Fruit fly (Drosophila melanogaster) whole organism, embryonic: ENCODE measurements around the gene CG17177.

Experiments
- B-H1 ChIP-seq: fragments of 200-800 bp; sonication (Bioruptor generic); IDR thresholded peaks from 3 replicates; pipeline ENCODE4 v1.3.6; 2022; ENCODE audit warnings: missing biosample characterization, missing genetic modification characterization
- BtbVII ChIP-seq: fragments of 200-800 bp; sonication (Bioruptor generic); optimal IDR thresholded peaks from 3 replicates; lab custom pipeline; 2017; ENCODE audit warnings: missing biosample characterization, mild to moderate bottlenecking, missing genetic modification characterization
- CG10979 ChIP-seq: fragments of 200-800 bp; sonication (Bioruptor generic); optimal IDR thresholded peaks from 2 replicates; lab custom pipeline; 2018; ENCODE audit warnings: missing biosample characterization, mild to moderate bottlenecking, missing genetic modification characterization, moderate library complexity
- CG12299 ChIP-seq: fragments of 200-800 bp; sonication (Bioruptor generic); optimal IDR thresholded peaks from 2 replicates; lab custom pipeline; 2018; ENCODE audit warnings: missing biosample characterization, mild to moderate bottlenecking, missing genetic modification characterization
- CG12769 ChIP-seq: fragments of 200-800 bp; sonication (Bioruptor generic); optimal IDR thresholded peaks from 2 replicates; lab custom pipeline; 2019; ENCODE audit warnings: missing biosample characterization, mild to moderate bottlenecking, missing genetic modification characterization, moderate library complexity
- CG13287 ChIP-seq: fragments of 200-800 bp; sonication (Bioruptor generic); IDR thresholded peaks from 2 replicates; pipeline ENCODE4 v1.3.6; 2022; ENCODE audit warnings: missing biosample characterization, missing genetic modification characterization; ENCODE audit not compliant: partially characterized antibody
- CG13424 ChIP-seq: fragments of 200-800 bp; sonication (Bioruptor generic); optimal IDR thresholded peaks from 2 replicates; lab custom pipeline; 2019; ENCODE audit warnings: missing biosample characterization, mild to moderate bottlenecking, missing genetic modification characterization, moderate library complexity
- CG17568 ChIP-seq: fragments of 200-800 bp; sonication (Bioruptor generic); optimal IDR thresholded peaks from 2 replicates; lab custom pipeline; 2018; ENCODE audit warnings: missing biosample characterization, mild to moderate bottlenecking, missing genetic modification characterization, moderate library complexity
- CG17802 ChIP-seq: fragments of 200-800 bp; sonication (Bioruptor generic); optimal IDR thresholded peaks from 2 replicates; lab custom pipeline; 2018; ENCODE audit warnings: missing biosample characterization, mild to moderate bottlenecking, missing genetic modification characterization, moderate library complexity
- CG1792 ChIP-seq: fragments of 200-800 bp; sonication (Bioruptor generic); optimal IDR thresholded peaks from 2 replicates; lab custom pipeline; 2016; ENCODE audit warnings: missing biosample characterization, missing genetic modification characterization
- CG18011 ChIP-seq: fragments of 200-800 bp; sonication (Bioruptor generic); optimal IDR thresholded peaks from 2 replicates; lab custom pipeline; 2017; ENCODE audit warnings: missing biosample characterization, missing genetic modification characterization, mild to moderate bottlenecking, moderate library complexity, missing genotype
- CG18476 ChIP-seq: fragments of 200-800 bp; sonication (Bioruptor generic); optimal IDR thresholded peaks from 2 replicates; lab custom pipeline; 2016; ENCODE audit warnings: missing biosample characterization, mild to moderate bottlenecking, missing genetic modification characterization
- CG2116 ChIP-seq: fragments of 200-800 bp; sonication (Bioruptor generic); optimal IDR thresholded peaks from 3 replicates; lab custom pipeline; 2018; ENCODE audit warnings: missing biosample characterization, mild to moderate bottlenecking, missing genetic modification characterization
- CG2875 ChIP-seq: fragments of 200-800 bp; sonication (Bioruptor generic); optimal IDR thresholded peaks from 2 replicates; lab custom pipeline; 2017; ENCODE audit warnings: missing biosample characterization, mild to moderate bottlenecking, missing genetic modification characterization, missing genetic modification reagents
- CG2889 ChIP-seq: fragments of 200-800 bp; sonication (Bioruptor generic); IDR thresholded peaks from 3 replicates; pipeline ENCODE4 v1.3.6; 2022; ENCODE audit warnings: missing biosample characterization, missing genetic modification characterization
- CG31224 ChIP-seq: fragments of 200-800 bp; sonication (Bioruptor generic); IDR thresholded peaks from 2 replicates; pipeline ENCODE4 v1.3.6; 2022; ENCODE audit warnings: missing biosample characterization, missing genetic modification characterization
- CG31441 ChIP-seq: fragments of 200-800 bp; sonication (Bioruptor generic); IDR thresholded peaks from 2 replicates; pipeline ENCODE4 v1.3.6; 2022; ENCODE audit warnings: missing biosample characterization, missing genetic modification characterization
- CG43689 ChIP-seq: fragments of 200-800 bp; sonication (Bioruptor generic); IDR thresholded peaks from 2 replicates; pipeline ENCODE4 v1.3.6; 2022; ENCODE audit warnings: missing biosample characterization, missing genetic modification characterization
- CG6683 ChIP-seq: fragments of 200-800 bp; sonication (Bioruptor generic); optimal IDR thresholded peaks from 2 replicates; lab custom pipeline; 2017; ENCODE audit warnings: missing biosample characterization, mild to moderate bottlenecking, missing genetic modification characterization, missing genetic modification reagents
- CG6854 ChIP-seq: fragments of 200-800 bp; sonication (Bioruptor generic); optimal IDR thresholded peaks from 3 replicates; lab custom pipeline; 2017; ENCODE audit warnings: missing biosample characterization, mild to moderate bottlenecking, missing genetic modification characterization
- CG7786 ChIP-seq: fragments of 200-800 bp; sonication (Bioruptor generic); optimal IDR thresholded peaks from 2 replicates; lab custom pipeline; 2016; ENCODE audit warnings: missing biosample characterization, missing genetic modification characterization
- CTCF ChIP-seq: fragments of 200-800 bp; sonication (Bioruptor generic); optimal IDR thresholded peaks from 2 replicates; lab custom pipeline; 2017; ENCODE audit warnings: missing biosample characterization, mild to moderate bottlenecking, missing genetic modification characterization, moderate library complexity
- E2f1 ChIP-seq: fragments of 200-800 bp; sonication (Bioruptor generic); IDR thresholded peaks from 2 replicates; pipeline ENCODE4 v1.3.6; 2022; ENCODE audit warnings: missing biosample characterization, missing genetic modification characterization
- ERR ChIP-seq: fragments of 200-800 bp; sonication (Bioruptor generic); optimal IDR thresholded peaks from 2 replicates; lab custom pipeline; 2016; ENCODE audit warnings: missing biosample characterization, missing genetic modification characterization
- HmgD ChIP-seq: fragments of 200-800 bp; sonication (Bioruptor generic); optimal IDR thresholded peaks from 3 replicates; lab custom pipeline; 2016; ENCODE audit warnings: missing biosample characterization, missing genetic modification characterization
- Hr39 ChIP-seq: fragments of >200 bp; optimal IDR thresholded peaks from 2 replicates; lab custom pipeline; 2017
- Jarid2 ChIP-seq: fragments of 200-800 bp; sonication (Bioruptor generic); optimal IDR thresholded peaks from 3 replicates; lab custom pipeline; 2017; ENCODE audit warnings: mild to moderate bottlenecking, missing biosample characterization, missing genetic modification reagents, missing genetic modification characterization
- Mes4 ChIP-seq: fragments of 200-800 bp; sonication (Bioruptor generic); optimal IDR thresholded peaks from 2 replicates; lab custom pipeline; 2016; ENCODE audit warnings: missing biosample characterization, missing genetic modification characterization
- PHDP ChIP-seq: fragments of 200-800 bp; sonication (Bioruptor generic); optimal IDR thresholded peaks from 3 replicates; lab custom pipeline; 2018; ENCODE audit warnings: missing biosample characterization, mild to moderate bottlenecking, missing genetic modification characterization, moderate library complexity
- Pdp1 ChIP-seq, 2 experiments: fragments of 200-800 bp; sonication (Bioruptor generic); optimal IDR thresholded peaks; 3 replicates each; lab custom pipeline; 2016; ENCODE audit warnings: missing biosample characterization in 2 of 2, missing genetic modification characterization in 2 of 2, mild to moderate bottlenecking in 1 of 2, moderate library complexity in 1 of 2
- Six4 ChIP-seq: fragments of 200-800 bp; sonication (Bioruptor generic); optimal IDR thresholded peaks from 2 replicates; lab custom pipeline; 2016; ENCODE audit warnings: missing biosample characterization, missing genetic modification characterization
- TFAM ChIP-seq: fragments of 200-800 bp; sonication (Bioruptor generic); optimal IDR thresholded peaks from 2 replicates; lab custom pipeline; 2017; ENCODE audit warnings: missing biosample characterization, missing genetic modification characterization, inconsistent platforms
- Xbp1 ChIP-seq: fragments of 200-800 bp; sonication (Bioruptor generic); optimal IDR thresholded peaks from 3 replicates; lab custom pipeline; 2016; ENCODE audit warnings: missing biosample characterization, mild to moderate bottlenecking, missing genetic modification characterization
- chm ChIP-seq: fragments of 200-800 bp; sonication (Bioruptor generic); IDR thresholded peaks from 2 replicates; pipeline ENCODE4 v1.3.6; 2022; ENCODE audit warnings: missing biosample characterization, missing genetic modification characterization
- da ChIP-seq: fragments of 200-800 bp; sonication (Bioruptor generic); optimal IDR thresholded peaks from 2 replicates; lab custom pipeline; 2016; ENCODE audit warnings: missing biosample characterization, missing genetic modification characterization
- dimm ChIP-seq: fragments of 200-800 bp; sonication (Bioruptor generic); IDR thresholded peaks from 2 replicates; pipeline ENCODE4 v1.3.6; 2022; ENCODE audit warnings: missing biosample characterization, missing genetic modification characterization
- en ChIP-seq: fragments of 200-800 bp; sonication (Bioruptor generic); optimal IDR thresholded peaks from 2 replicates; lab custom pipeline; 2016; ENCODE audit warnings: missing biosample characterization, missing genetic modification characterization
- insv ChIP-seq, 2 experiments: fragments of 200-800 bp; sonication (Bioruptor generic); optimal IDR thresholded peaks; 3 replicates each; lab custom pipeline; 2016 to 2018; ENCODE audit warnings: missing biosample characterization in 2 of 2, missing genetic modification characterization in 2 of 2
- kay ChIP-seq: fragments of 200-800 bp; sonication (Bioruptor generic); optimal IDR thresholded peaks from 2 replicates; lab custom pipeline; 2016; ENCODE audit warnings: missing biosample characterization, missing genetic modification characterization
- lmd ChIP-seq: fragments of 200-800 bp; sonication (Bioruptor generic); IDR thresholded peaks from 2 replicates; pipeline ENCODE4 v1.3.6; 2022; ENCODE audit warnings: missing biosample characterization, missing genetic modification characterization
- mam ChIP-seq: fragments of 200-800 bp; sonication (Bioruptor generic); optimal IDR thresholded peaks from 3 replicates; lab custom pipeline; 2016; ENCODE audit warnings: missing biosample characterization, missing genetic modification characterization
- nerfin-1 ChIP-seq: fragments of 200-800 bp; sonication (Bioruptor generic); optimal IDR thresholded peaks from 3 replicates; lab custom pipeline; 2019; ENCODE audit warnings: missing biosample characterization, mild to moderate bottlenecking, missing genetic modification characterization, moderate library complexity
- nmo ChIP-seq: fragments of 200-800 bp; sonication (Bioruptor generic); optimal IDR thresholded peaks from 2 replicates; lab custom pipeline; 2018; ENCODE audit warnings: missing biosample characterization, mild to moderate bottlenecking, missing genetic modification characterization, moderate library complexity
- otp ChIP-seq: fragments of 200-800 bp; sonication (Bioruptor generic); IDR thresholded peaks from 3 replicates; pipeline ENCODE4, ENCODE4 v1.3.6; 2022; ENCODE audit warnings: missing biosample characterization, missing genetic modification characterization
- sd ChIP-seq: fragments of 200-800 bp; sonication (Bioruptor generic); optimal IDR thresholded peaks from 3 replicates; lab custom pipeline; 2018; ENCODE audit warnings: missing biosample characterization, mild to moderate bottlenecking, missing genetic modification characterization, moderate library complexity
- shn ChIP-seq: fragments of 200-800 bp; sonication (Bioruptor generic); optimal IDR thresholded peaks from 3 replicates; lab custom pipeline; 2016; ENCODE audit warnings: missing biosample characterization, missing genetic modification characterization
- sim ChIP-seq: fragments of 200-800 bp; sonication (Bioruptor generic); IDR thresholded peaks from 2 replicates; pipeline ENCODE4 v1.3.6; 2022; ENCODE audit warnings: missing biosample characterization, missing genetic modification characterization
- slbo ChIP-seq: fragments of 200-800 bp; sonication (Bioruptor generic); IDR thresholded peaks from 2 replicates; pipeline ENCODE4 v1.3.6; 2022; ENCODE audit warnings: missing biosample characterization, missing genetic modification characterization
- slou ChIP-seq: fragments of 200-800 bp; sonication (Bioruptor generic); optimal IDR thresholded peaks from 3 replicates; lab custom pipeline; 2016; ENCODE audit warnings: missing biosample characterization, missing genetic modification characterization
- ttk ChIP-seq: fragments of 200-800 bp; sonication (Bioruptor generic); IDR thresholded peaks from 2 replicates; pipeline ENCODE4 v2.1.2; 2022; ENCODE audit warnings: missing biosample characterization, missing genetic modification characterization
- zf30C ChIP-seq: fragments of 200-800 bp; sonication (Bioruptor generic); optimal IDR thresholded peaks from 3 replicates; lab custom pipeline; 2018; ENCODE audit warnings: missing biosample characterization, mild to moderate bottlenecking, missing genetic modification characterization

The CG17177 gene

DNA sequence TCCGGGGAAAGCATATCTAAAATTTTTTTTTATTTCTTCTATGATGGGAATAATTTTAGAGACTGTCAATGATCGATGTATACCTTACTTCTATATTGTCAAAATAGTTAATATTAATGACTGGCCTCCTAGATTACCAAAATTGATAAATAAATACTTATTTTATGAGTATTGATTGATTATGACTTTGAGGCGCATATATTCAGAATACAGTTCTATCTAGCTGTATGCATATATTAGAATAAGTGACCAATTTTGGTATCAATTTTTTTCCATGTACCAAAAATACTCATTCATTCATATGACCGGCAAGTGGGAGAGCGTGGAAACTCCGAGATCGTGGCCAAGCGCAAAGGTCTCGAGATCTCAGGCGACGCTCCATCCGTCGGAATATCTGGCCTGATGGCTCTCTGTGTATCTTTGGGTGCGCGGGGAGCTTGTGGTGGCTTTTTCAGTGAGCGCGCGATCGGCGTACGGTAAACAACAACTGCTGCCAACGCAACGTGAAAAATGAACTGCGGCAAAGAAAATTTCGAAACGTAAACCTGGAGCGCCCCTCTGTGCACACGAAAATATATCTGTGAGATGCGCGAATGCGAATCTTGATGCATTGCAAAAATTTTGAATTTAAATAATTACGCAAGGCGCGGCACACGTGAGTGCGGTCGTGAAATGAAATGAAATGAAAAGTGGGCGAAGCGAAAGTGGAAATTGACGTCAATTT is 28.9 kb downstream of the CG17177 start, which contains the start of the genes CG43121 and ome (continued):
- TF ChIP-seq insv (GFP tag; optimal IDR thresholded peaks at IDR 0.05; lab: Kevin White, UChicago) (no peak), CG18476 (no peak), otp (peak; percentile 60; the same call in 2 of the 3 replicates), ERR (GFP tag; lab: Kevin White, UChicago) (no peak), CG2116 (GFP tag; lab: Kevin White, UChicago) (no peak), B-H1 (GFP tag; lab: Robert Waterston, UW) (no peak), CG2889 (GFP tag; lab: Robert Waterston, UW) (no peak), dimm (GFP tag; lab: Robert Waterston, UW) (no peak), CG6683 (GFP tag; lab: Kevin White, UChicago) (no peak), BtbVII (peak; percentile 40), CG13287 (GFP tag; lab: Robert Waterston, UW) (peak; percentile 36; the same call in 1 of the 2 replicates), Six4 (GFP tag; lab: Kevin White, UChicago) (no peak), CG18011 (GFP tag; lab: Kevin White, UChicago) (no peak), zf30C (GFP tag; lab: Kevin White, UChicago) (no peak), CG12299 (tag; lab: Kevin White, UChicago) (no peak), E2f1 (GFP tag; lab: Robert Waterston, UW) (peak; percentile 12; the same call in 1 of the 2 replicates), da (GFP tag; lab: Kevin White, UChicago) (no peak), Mes4 (GFP tag; lab: Kevin White, UChicago) (no peak), PHDP (tag; lab: Kevin White, UChicago) (peak; percentile 28), CG13424 (peak; percentile 21), Xbp1 (GFP tag; lab: Kevin White, UChicago) (peak; percentile 5), CG43689 (GFP tag; lab: Robert Waterston, UW) (no peak), CG17802 (tag; lab: Kevin White, UChicago) (no peak), CG2875 (GFP tag; lab: Kevin White, UChicago) (peak; percentile 10), kay (GFP tag; lab: Kevin White, UChicago) (no peak), sd (tag; lab: Kevin White, UChicago) (peak; percentile 24), slou (GFP tag; lab: Kevin White, UChicago) (no peak), nmo (GFP tag; lab: Kevin White, UChicago) (no peak), ttk (GFP tag; lab: Robert Waterston, UW) (no peak), CG17568 (GFP tag; lab: Kevin White, UChicago) (no peak), CTCF (GFP tag; lab: Kevin White, UChicago) (no peak), HmgD (GFP tag; lab: Kevin White, UChicago) (no peak), CG31441 (GFP tag; lab: Robert Waterston, UW) (no peak), Pdp1 (GFP tag; optimal IDR thresholded peaks at IDR 0.05; lab: Kevin White, UChicago) (peak in 1 of 2 experiments; percentile 16), sim (GFP tag; lab: Robert Waterston, UW) (no peak), Jarid2 (GFP tag; lab: Kevin White, UChicago) (peak; percentile 55), CG7786 (GFP tag; lab: Kevin White, UChicago) (no peak), nerfin-1 (tag; lab: Kevin White, UChicago) (no peak), TFAM (GFP tag; lab: Kevin White, UChicago) (no peak), CG10979 (tag; lab: Kevin White, UChicago) (no peak), chm (peak; percentile 24; the same call in 1 of the 2 replicates), CG1792 (GFP tag; lab: Kevin White, UChicago) (no peak), mam (GFP tag; lab: Kevin White, UChicago) (no peak), lmd (no peak), Hr39 (no peak), CG31224 (0 out of 2 replicates have a peak, but pooled peaks have one; percentile 12), shn (GFP tag; lab: Kevin White, UChicago) (peak; percentile 27), CG12769 (tag; lab: Kevin White, UChicago) (peak; percentile 69), en (no peak), slbo (GFP tag; lab: Robert Waterston, UW) (peak; percentile 25; the same call in 1 of the 2 replicates), CG6854 (GFP tag; lab: Kevin White, UChicago) (no peak)
